Fruit fly (Drosophila melanogaster): Measurements from ENCODE around the gene Crag.
A peak's percentile ranks its signal among the peaks of the same experiment; 100 is the strongest.

- TF ChIP-seq CG14710 (tag; optimal IDR thresholded peaks at IDR 0.05) (peak; percentile 70), lola (GFP tag; optimal IDR thresholded peaks at IDR 0.05) (peak in 1 of 3 experiments; percentile 44), mirr (GFP tag; optimal IDR thresholded peaks at IDR 0.05) (peak; percentile 4), disco-r (GFP tag; optimal IDR thresholded peaks at IDR 0.05) (no peak), CG7271 (tag; optimal IDR thresholded peaks at IDR 0.05) (peak; percentile 60), Doc2 (GFP tag; IDR thresholded peaks at IDR 0.05) (no peak)
Observed at dm6 chrX:8573744-8574484, 17.9 kb upstream of the Crag start, which contains the start of gene CG12065.

Measured in whole organism, embryonic.